Fruit fly (Drosophila melanogaster): Measurements from ENCODE around the gene CG18746.

Gene CG18746

dm6 chr3R:7821559-7821958, 31.6 kb upstream of the CG18746 start (continued):
- peak; percentile 14 for TF ChIP-seq CG6683 (GFP tag; optimal IDR thresholded peaks at IDR 0.05)
- TF ChIP-seq pzg (GFP tag; optimal IDR thresholded peaks at IDR 0.05), result no peak
- TF ChIP-seq Meics (GFP tag; optimal IDR thresholded peaks at IDR 0.05), result peak; percentile 71
- TF ChIP-seq jigr1 (GFP tag; IDR thresholded peaks at IDR 0.05), result no peak
- no peak for TF ChIP-seq ro (GFP tag; IDR thresholded peaks at IDR 0.05)
- no peak for TF ChIP-seq CG18764 (GFP tag; optimal IDR thresholded peaks at IDR 0.05)
- TF ChIP-seq CG7745 (tag; optimal IDR thresholded peaks at IDR 0.05), result no peak
- TF ChIP-seq CG1603 (tag; optimal IDR thresholded peaks at IDR 0.05), result no peak
- TF ChIP-seq CG10565 (GFP tag; optimal IDR thresholded peaks at IDR 0.05), result no peak
- TF ChIP-seq bsh (GFP tag; optimal IDR thresholded peaks at IDR 0.05), result no peak
- TF ChIP-seq Camta (GFP tag; optimal IDR thresholded peaks at IDR 0.05), result no peak
- TF ChIP-seq CG12659 (GFP tag; optimal IDR thresholded peaks at IDR 0.05), result peak; percentile 35
- TF ChIP-seq CG10366 (GFP tag; IDR thresholded peaks at IDR 0.05), result peak; percentile 22; the same call in 1 of the 2 replicates
- TF ChIP-seq Sin3A (optimal IDR thresholded peaks at IDR 0.05), result no peak
- no peak for TF ChIP-seq Nf-YA (GFP tag; IDR thresholded peaks at IDR 0.05)
- TF ChIP-seq chinmo (GFP tag; IDR thresholded peaks at IDR 0.05; ENCODE audit: partially characterized antibody), result no peak
- no peak for TF ChIP-seq aop (GFP tag; IDR thresholded peaks at IDR 0.05)
- no peak for TF ChIP-seq sc (optimal IDR thresholded peaks at IDR 0.05)
- no peak for TF ChIP-seq sc (GFP tag; optimal IDR thresholded peaks at IDR 0.05)
- no peak; the same call in 2 of the 3 replicates for TF ChIP-seq ci (GFP tag; IDR thresholded peaks at IDR 0.05)
- TF ChIP-seq cg (GFP tag; optimal IDR thresholded peaks at IDR 0.05), result no peak
- no peak for TF ChIP-seq Jarid2 (GFP tag; optimal IDR thresholded peaks at IDR 0.05)
- no peak for TF ChIP-seq hb (GFP tag; IDR thresholded peaks at IDR 0.05; ENCODE audit: partially characterized antibody)
- no peak for TF ChIP-seq abd-A (tag; optimal IDR thresholded peaks at IDR 0.05)
- TF ChIP-seq jing (GFP tag; optimal IDR thresholded peaks at IDR 0.05), result no peak
- no peak for TF ChIP-seq Stat92E (GFP tag; optimal IDR thresholded peaks at IDR 0.05)
- TF ChIP-seq hth (optimal IDR thresholded peaks at IDR 0.05), result no peak
- TF ChIP-seq Bgb (GFP tag; IDR thresholded peaks at IDR 0.05; ENCODE audit: partially characterized antibody), result no peak
- peak; percentile 52 for TF ChIP-seq cwo (GFP tag; optimal IDR thresholded peaks at IDR 0.05)
- TF ChIP-seq Atf-2 (GFP tag; optimal IDR thresholded peaks at IDR 0.05), result no peak
- TF ChIP-seq CG13775 (GFP tag; optimal IDR thresholded peaks at IDR 0.05), result peak; percentile 32
- TF ChIP-seq sd (tag; optimal IDR thresholded peaks at IDR 0.05), result peak; percentile 13
- no peak for TF ChIP-seq CG4854 (GFP tag; optimal IDR thresholded peaks at IDR 0.05)
- TF ChIP-seq br (optimal IDR thresholded peaks at IDR 0.05), result no peak
- no peak for TF ChIP-seq kni (GFP tag; optimal IDR thresholded peaks at IDR 0.05)
- TF ChIP-seq klu (GFP tag; IDR thresholded peaks at IDR 0.05), result 0 out of 2 replicates have a peak, but pooled peaks have one; percentile 36
- no peak for TF ChIP-seq yki (optimal IDR thresholded peaks at IDR 0.05)
- TF ChIP-seq sens (GFP tag), result peak; percentile 39
- peak in 1 of 2 experiments; percentile 27 for TF ChIP-seq Pdp1 (GFP tag; optimal IDR thresholded peaks at IDR 0.05)
- TF ChIP-seq Mes4 (GFP tag; optimal IDR thresholded peaks at IDR 0.05), result no peak
- peak; percentile 32; the same call in 1 of the 2 replicates for TF ChIP-seq Drgx (GFP tag; IDR thresholded peaks at IDR 0.05)
- TF ChIP-seq nerfin-2 (GFP tag; IDR thresholded peaks at IDR 0.05; ENCODE audit: partially characterized antibody), result no peak
- TF ChIP-seq Fer2 (tag; optimal IDR thresholded peaks at IDR 0.05), result no peak
- TF ChIP-seq CG33213 (GFP tag; optimal IDR thresholded peaks at IDR 0.05), result no peak
- TF ChIP-seq CG12071 (GFP tag; optimal IDR thresholded peaks at IDR 0.05), result no peak
- TF ChIP-seq al (GFP tag; IDR thresholded peaks at IDR 0.05), result peak; percentile 51; the same call in 1 of the 2 replicates
- no peak for TF ChIP-seq CG10462 (GFP tag; optimal IDR thresholded peaks at IDR 0.05)
- TF ChIP-seq Antp (GFP tag; optimal IDR thresholded peaks at IDR 0.05), result no peak
- TF ChIP-seq chm (GFP tag; IDR thresholded peaks at IDR 0.05), result no peak
- peak; percentile 41; the same call in 1 of the 2 replicates for TF ChIP-seq lmd (GFP tag; IDR thresholded peaks at IDR 0.05)
- TF ChIP-seq CG8478 (optimal IDR thresholded peaks at IDR 0.05), result no peak
- no peak for TF ChIP-seq bigmax (GFP tag; optimal IDR thresholded peaks at IDR 0.05)
- no peak for TF ChIP-seq rib (GFP tag; IDR thresholded peaks at IDR 0.05)
